Worm (Caenorhabditis elegans) whole organism, mixed stage, embryonic: Measurements from ENCODE around the gene T10F2.5.
A peak's percentile ranks its signal among the peaks of the same experiment; 100 is the strongest.

Source experiments
- M03D4.4 ChIP-seq: sonication (generic microtip); optimal IDR thresholded peaks from 2 replicates; lab custom pipeline; 2017; ENCODE audit warnings: mild to moderate bottlenecking, missing genetic modification characterization, missing compliant biosample characterization
- bed-3 ChIP-seq: fragments of 200-800 bp; sonication (Bioruptor generic); optimal IDR thresholded peaks from 3 replicates; lab custom pipeline; 2018; ENCODE audit warnings: mild to moderate bottlenecking, missing genetic modification characterization, moderate library complexity, missing compliant biosample characterization
- blmp-1 ChIP-seq: fragments of 150-350 bp; optimal IDR thresholded peaks from 2 replicates; lab custom pipeline; 2014; ENCODE audit warnings: missing biosample characterization, missing genetic modification characterization
- ceh-43 ChIP-seq: fragments of 200-800 bp; sonication (Bioruptor generic); optimal IDR thresholded peaks from 2 replicates; lab custom pipeline; 2018; ENCODE audit warnings: mild to moderate bottlenecking, missing genetic modification characterization, moderate library complexity, missing compliant biosample characterization
- ceh-83 ChIP-seq: fragments of 200-800 bp; sonication (Bioruptor generic); optimal IDR thresholded peaks from 2 replicates; lab custom pipeline; 2018; ENCODE audit warnings: mild to moderate bottlenecking, missing genetic modification characterization, missing compliant biosample characterization
- ces-1 ChIP-seq: fragments of 150-350 bp; optimal IDR thresholded peaks from 2 replicates; lab custom pipeline; 2014; ENCODE audit warnings: missing biosample characterization, missing genetic modification reagents, missing genetic modification characterization
- cnd-1 ChIP-seq: fragments of 200-800 bp; sonication (Bioruptor generic); optimal IDR thresholded peaks from 2 replicates; lab custom pipeline; 2018; ENCODE audit warnings: mild to moderate bottlenecking, missing genetic modification characterization, missing compliant biosample characterization
- drap-1 ChIP-seq: fragments of 200-800 bp; sonication (Bioruptor generic); optimal IDR thresholded peaks from 3 replicates; lab custom pipeline; 2018; ENCODE audit warnings: mild to moderate bottlenecking, missing genetic modification characterization, missing compliant biosample characterization
- elt-3 ChIP-seq: fragments of 150-350 bp; optimal IDR thresholded peaks from 2 replicates; lab custom pipeline; 2014; ENCODE audit warnings: missing biosample characterization, missing genetic modification characterization
- flh-1 ChIP-seq: fragments of 200-800 bp; sonication (Bioruptor generic); optimal IDR thresholded peaks from 2 replicates; lab custom pipeline; 2018; ENCODE audit warnings: mild to moderate bottlenecking, missing genetic modification characterization, moderate library complexity, missing compliant biosample characterization
- ham-2 ChIP-seq: fragments of 200-800 bp; sonication (Bioruptor generic); optimal IDR thresholded peaks from 2 replicates; lab custom pipeline; 2018; ENCODE audit warnings: mild to moderate bottlenecking, missing genetic modification characterization, missing compliant biosample characterization
- hlh-1 ChIP-seq: fragments of 150-350 bp; optimal IDR thresholded peaks from 2 replicates; lab custom pipeline; 2014; ENCODE audit warnings: missing biosample characterization, missing genetic modification reagents, missing genetic modification characterization
- lin-13 ChIP-seq: fragments of 150-350 bp; optimal IDR thresholded peaks from 2 replicates; lab custom pipeline; 2014; ENCODE audit warnings: missing biosample characterization, missing genetic modification characterization
- lin-32 ChIP-seq: fragments of 200-800 bp; sonication (Bioruptor generic); optimal IDR thresholded peaks from 2 replicates; lab custom pipeline; 2018; ENCODE audit warnings: mild to moderate bottlenecking, missing genetic modification characterization, missing compliant biosample characterization
- lsy-2 ChIP-seq: fragments of 150-350 bp; optimal IDR thresholded peaks from 2 replicates; lab custom pipeline; 2014; ENCODE audit warnings: missing biosample characterization, missing genetic modification characterization
- mab-5 ChIP-seq: fragments of 150-350 bp; optimal IDR thresholded peaks from 2 replicates; lab custom pipeline; 2014; ENCODE audit warnings: missing biosample characterization, missing genetic modification characterization
- mep-1 ChIP-seq: fragments of 150-350 bp; optimal IDR thresholded peaks from 2 replicates; lab custom pipeline; 2017; ENCODE audit warnings: missing biosample characterization, missing genetic modification reagents, missing genetic modification characterization, inconsistent platforms
- mls-2 ChIP-seq: sonication (generic microtip); optimal IDR thresholded peaks from 2 replicates; lab custom pipeline; 2016; ENCODE audit warnings: mild to moderate bottlenecking, missing genetic modification characterization, moderate library complexity, missing compliant biosample characterization
- nhr-12 ChIP-seq: fragments of 150-350 bp; optimal IDR thresholded peaks from 2 replicates; lab custom pipeline; 2014; ENCODE audit warnings: missing biosample characterization, missing genetic modification characterization
- nhr-2 ChIP-seq: fragments of 150-350 bp; optimal IDR thresholded peaks from 2 replicates; lab custom pipeline; 2014; ENCODE audit warnings: missing biosample characterization, missing genetic modification characterization
- nhr-237 ChIP-seq: fragments of 150-350 bp; optimal IDR thresholded peaks from 2 replicates; lab custom pipeline; 2014; ENCODE audit warnings: missing biosample characterization, missing genetic modification characterization
- nhr-76 ChIP-seq: sonication (generic microtip); optimal IDR thresholded peaks from 2 replicates; lab custom pipeline; 2017; ENCODE audit warnings: missing biosample characterization, missing genetic modification characterization
- pha-4 ChIP-seq: fragments of 150-350 bp; optimal IDR thresholded peaks from 2 replicates; lab custom pipeline; 2018; ENCODE audit warnings: missing biosample characterization, missing genetic modification reagents, missing genetic modification characterization
- sem-2 ChIP-seq: fragments of 200-800 bp; sonication (Bioruptor generic); optimal IDR thresholded peaks from 2 replicates; lab custom pipeline; 2018; ENCODE audit warnings: mild to moderate bottlenecking, missing genetic modification characterization, missing compliant biosample characterization
- snpc-4 ChIP-seq: fragments of 150-350 bp; optimal IDR thresholded peaks from 2 replicates; lab custom pipeline; 2014; ENCODE audit warnings: missing biosample characterization, missing genetic modification characterization
- sptf-1 ChIP-seq: sonication (generic microtip); optimal IDR thresholded peaks from 2 replicates; lab custom pipeline; 2017; ENCODE audit warnings: mild to moderate bottlenecking, missing genetic modification characterization, moderate library complexity, missing compliant biosample characterization
- tbx-8 ChIP-seq: fragments of 200-800 bp; sonication (Bioruptor generic); optimal IDR thresholded peaks from 2 replicates; lab custom pipeline; 2018; ENCODE audit warnings: mild to moderate bottlenecking, missing genetic modification characterization, moderate library complexity, missing compliant biosample characterization
- unc-120 ChIP-seq: sonication (generic microtip); optimal IDR thresholded peaks from 2 replicates; lab custom pipeline; 2017; ENCODE audit warnings: missing genetic modification characterization, missing compliant biosample characterization; ENCODE audit not compliant: poor library complexity, severe bottlenecking
- unc-39 ChIP-seq: fragments of 150-350 bp; optimal IDR thresholded peaks from 2 replicates; lab custom pipeline; 2014; ENCODE audit warnings: missing biosample characterization, missing genetic modification characterization
- ztf-11 ChIP-seq: fragments of 150-350 bp; optimal IDR thresholded peaks from 2 replicates; lab custom pipeline; 2014; ENCODE audit warnings: missing biosample characterization, missing genetic modification characterization

T10F2.5 gene

DNA sequence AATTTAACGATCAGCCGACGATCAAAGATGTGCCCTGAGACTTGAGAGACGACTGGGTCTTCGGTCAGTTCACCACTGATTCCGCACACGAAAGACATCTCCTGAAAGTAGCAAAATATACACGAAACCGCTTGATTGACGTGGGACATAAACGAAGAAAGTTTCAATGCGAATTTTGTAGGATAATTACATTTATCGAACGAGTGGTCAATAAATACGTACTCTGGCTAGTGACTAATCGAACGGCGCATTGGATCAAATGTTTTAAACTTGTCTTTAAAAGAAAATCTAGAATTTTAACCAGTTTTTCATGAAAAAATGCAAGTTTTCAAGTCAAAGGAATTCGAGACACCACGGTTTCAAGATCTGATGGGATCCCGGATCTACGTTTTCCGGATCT is 12.5 kb upstream of the T10F2.5 start, which contains the start of gene prp-19:
Gene prp-19, minus strand, starts transcription at position 101 of the 400 bp plus-strand sequence.
- TF ChIP-seq elt-3 (tag; lab: Kevin White, UChicago) (no peak), ztf-11 (tag; lab: Kevin White, UChicago) (no peak), lin-32 (GFP tag; lab: Kevin White, UChicago) (no peak), unc-120 (tag; lab: Kevin White, UChicago) (no peak), flh-1 (GFP tag; lab: Kevin White, UChicago) (no peak), nhr-2 (tag; lab: Kevin White, UChicago) (no peak), ceh-83 (no peak), ham-2 (GFP tag; lab: Kevin White, UChicago) (no peak), snpc-4 (tag; lab: Kevin White, UChicago) (no peak), blmp-1 (tag; lab: Kevin White, UChicago) (no peak), drap-1 (GFP tag; lab: Kevin White, UChicago) (no peak), nhr-12 (tag; lab: Kevin White, UChicago) (no peak), mls-2 (tag; lab: Kevin White, UChicago) (no peak), nhr-237 (no peak), lsy-2 (tag; lab: Kevin White, UChicago) (no peak), unc-39 (tag; lab: Kevin White, UChicago) (no peak)

DNA sequence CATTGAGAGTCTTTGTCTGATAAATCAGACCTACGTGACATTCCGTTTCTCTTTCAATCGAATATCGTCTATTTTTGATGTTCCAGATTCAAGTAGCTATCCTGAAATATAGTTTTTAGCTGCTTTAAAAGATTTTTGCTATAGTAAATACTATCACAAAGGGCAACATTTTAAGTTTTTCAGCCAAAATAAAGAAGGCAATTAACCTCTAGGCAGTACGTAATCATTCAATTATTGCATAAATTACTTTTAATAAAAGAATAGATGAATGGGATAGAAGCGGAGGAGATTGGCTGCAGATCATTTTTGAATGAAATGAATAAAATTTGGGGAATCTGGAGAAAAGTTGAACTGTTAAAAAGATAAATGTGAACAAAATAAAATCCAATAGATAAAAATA is 10.3 kb upstream of the T10F2.5 start, which contains the start of gene ulp-1:
Gene ulp-1, minus strand, starts transcription at position 101 of the 400 bp plus-strand sequence.
- TF ChIP-seq nhr-76: no peak
- no peak for TF ChIP-seq lin-13 (tag; lab: Kevin White, UChicago)
- no peak for TF ChIP-seq nhr-12 (tag; lab: Kevin White, UChicago)
- TF ChIP-seq mls-2 (tag; lab: Kevin White, UChicago): no peak
- no peak for TF ChIP-seq ceh-83

DNA sequence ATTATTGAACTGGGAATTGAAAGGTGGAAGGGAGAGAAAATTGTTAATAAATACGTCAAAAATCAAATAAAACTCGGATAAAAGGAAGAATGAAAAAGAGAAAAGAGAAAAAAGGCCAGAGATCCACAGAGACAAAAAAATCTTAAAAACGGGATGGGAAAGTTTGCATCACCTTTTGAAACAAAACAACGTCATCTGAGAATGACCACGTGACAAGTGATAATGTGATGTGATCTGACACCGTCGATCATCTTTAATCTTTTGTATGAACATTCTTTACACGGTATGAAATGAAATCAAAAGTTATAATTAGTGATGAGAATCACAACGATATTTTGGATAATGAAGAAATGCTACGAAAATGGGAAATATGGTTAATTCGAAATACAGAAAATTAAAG is 6.3 kb upstream of the T10F2.5 start:
- TF ChIP-seq hlh-1 (tag; lab: Kevin White, UChicago) (no peak), ceh-83 (no peak), ceh-43 (no peak)

DNA sequence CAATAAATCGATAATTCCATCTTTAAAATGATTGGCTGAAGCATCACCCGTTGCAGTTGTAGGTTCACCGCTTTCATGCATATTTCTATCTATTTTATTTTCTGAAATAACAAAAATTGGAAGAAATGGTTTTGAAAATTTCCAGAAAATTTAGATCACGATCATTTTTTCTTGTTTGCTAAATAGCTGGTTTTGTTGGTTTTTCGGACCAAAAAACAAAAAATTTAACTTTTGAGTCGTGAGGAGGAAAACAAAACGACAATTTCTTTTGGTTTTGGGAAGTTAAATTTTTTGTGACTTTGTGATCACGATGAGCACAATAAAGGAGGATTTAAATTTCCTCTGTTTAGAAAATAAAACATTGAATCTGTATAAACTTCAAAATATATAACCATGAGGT is 5.8 kb upstream of the T10F2.5 start, which contains the start of gene T10F2.2:
Gene T10F2.2, minus strand, starts transcription at position 101 of the 400 bp plus-strand sequence.
- TF ChIP-seq ces-1 (GFP tag; lab: Kevin White, UChicago) (no peak), blmp-1 (tag; lab: Kevin White, UChicago) (no peak), ceh-43 (no peak), mls-2 (tag; lab: Kevin White, UChicago) (no peak), unc-39 (tag; lab: Kevin White, UChicago) (no peak), ztf-11 (tag; lab: Kevin White, UChicago) (no peak), snpc-4 (tag; lab: Kevin White, UChicago) (no peak), M03D4.4 (tag; lab: Kevin White, UChicago) (no peak), lin-13 (tag; lab: Kevin White, UChicago) (no peak), nhr-237 (no peak), unc-120 (tag; lab: Kevin White, UChicago) (no peak), sptf-1 (tag; lab: Kevin White, UChicago) (no peak), nhr-2 (tag; lab: Kevin White, UChicago) (no peak), bed-3 (no peak), ham-2 (GFP tag; lab: Kevin White, UChicago) (no peak), drap-1 (GFP tag; lab: Kevin White, UChicago) (no peak)
- TF ChIP-seq, all 35 proteins: peak for 0

DNA sequence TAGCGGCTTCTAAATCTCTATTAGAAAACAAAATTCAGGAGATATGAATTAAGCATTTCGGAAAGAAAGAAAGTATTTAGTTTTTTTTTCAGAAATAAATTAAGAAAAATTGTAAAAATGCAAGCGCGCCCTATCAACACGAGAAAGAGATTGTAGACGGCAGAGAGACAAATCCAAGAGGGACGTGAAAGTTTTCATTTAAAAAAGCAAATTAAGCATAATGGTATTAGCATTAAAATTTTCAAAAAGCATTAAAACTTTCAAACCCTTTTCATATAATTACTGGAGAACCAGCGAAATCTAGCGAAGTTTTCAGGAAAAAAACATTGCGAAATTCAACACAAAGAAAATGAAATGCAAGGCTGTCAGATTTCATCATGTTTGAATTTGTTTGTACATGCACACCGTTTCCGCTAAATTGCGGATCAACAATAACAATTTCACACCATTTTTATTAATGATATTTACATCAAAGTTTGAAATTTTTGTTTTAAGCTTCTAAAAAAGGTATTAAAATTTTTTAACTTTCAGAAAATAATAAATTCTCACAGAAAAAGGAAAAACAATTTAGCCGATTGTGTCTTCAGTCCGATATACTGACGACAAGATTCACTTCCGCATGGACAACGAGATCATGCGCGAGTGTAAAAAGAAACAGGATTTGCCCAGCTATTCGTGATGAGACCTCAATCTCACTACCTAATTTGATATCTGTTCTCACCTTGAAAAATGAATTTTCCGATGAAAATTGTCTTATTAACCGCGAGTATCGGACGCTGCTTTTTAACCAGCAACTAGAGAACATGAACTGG is 3.6 kb upstream of the T10F2.5 start, which contains the start of gene gars-1:
Gene gars-1, minus strand, starts transcription at position 808 of the 812 bp plus-strand sequence.
- TF ChIP-seq lsy-2 (tag; lab: Kevin White, UChicago) (no peak), bed-3 (no peak), pha-4 (tag; lab: Kevin White, UChicago) (no peak), mep-1 (tag; lab: Kevin White, UChicago) (peak; percentile 30), mab-5 (tag; lab: Kevin White, UChicago) (no peak), ces-1 (GFP tag; lab: Kevin White, UChicago) (peak; percentile 73)

DNA sequence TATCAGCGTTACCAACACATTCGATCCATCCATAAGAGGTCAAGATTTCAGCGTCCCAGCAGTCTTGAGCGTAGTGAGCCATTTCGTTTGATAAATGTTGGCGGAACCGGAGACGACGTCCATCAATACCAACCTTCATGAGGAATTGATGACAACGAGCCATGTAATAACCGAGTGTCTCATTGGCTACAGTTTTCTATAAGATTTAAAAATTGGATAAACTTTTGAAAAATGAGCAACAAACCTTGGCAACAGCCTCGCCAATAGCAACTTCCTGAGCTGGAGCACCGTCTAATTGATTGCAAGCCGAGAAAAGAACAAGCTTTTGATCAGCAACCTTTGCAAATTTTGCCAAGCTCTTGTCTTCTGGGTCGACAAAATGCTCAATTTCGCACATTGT is 1.4 kb upstream of the T10F2.5 start:
- TF ChIP-seq cnd-1 (tag; lab: Kevin White, UChicago): no peak
- no peak for TF ChIP-seq mep-1 (tag; lab: Kevin White, UChicago)
- TF ChIP-seq nhr-12 (tag; lab: Kevin White, UChicago): no peak
- TF ChIP-seq blmp-1 (tag; lab: Kevin White, UChicago): no peak
- TF ChIP-seq flh-1 (GFP tag; lab: Kevin White, UChicago): no peak
- TF ChIP-seq mab-5 (tag; lab: Kevin White, UChicago): no peak
- no peak for TF ChIP-seq M03D4.4 (tag; lab: Kevin White, UChicago)
- TF ChIP-seq sptf-1 (tag; lab: Kevin White, UChicago): no peak
- no peak for TF ChIP-seq lin-32 (GFP tag; lab: Kevin White, UChicago)
- TF ChIP-seq ceh-83: no peak
- no peak for TF ChIP-seq elt-3 (tag; lab: Kevin White, UChicago)
- no peak for TF ChIP-seq ham-2 (GFP tag; lab: Kevin White, UChicago)
- no peak for TF ChIP-seq nhr-76
- no peak for TF ChIP-seq sem-2
- no peak for TF ChIP-seq ztf-11 (tag; lab: Kevin White, UChicago)
- no peak for TF ChIP-seq tbx-8 (GFP tag; lab: Kevin White, UChicago)
- TF ChIP-seq lin-13 (tag; lab: Kevin White, UChicago): no peak
- no peak for TF ChIP-seq hlh-1 (tag; lab: Kevin White, UChicago)
